Fruit fly (Drosophila melanogaster) whole organism, wandering third instar larva: ENCODE measurements around the gene CG12024.

Experiments used
- Abd-B ChIP-seq: fragments of >200 bp; optimal IDR thresholded peaks from 2 replicates; lab custom pipeline; 2017; ENCODE audit warnings: missing biosample characterization, missing genetic modification characterization
- CG9705 ChIP-seq: fragments of 200-800 bp; sonication (Bioruptor generic); optimal IDR thresholded peaks from 2 replicates; lab custom pipeline; 2018; ENCODE audit warnings: missing biosample characterization, mild to moderate bottlenecking, missing genetic modification characterization
- Mio ChIP-seq: sonication (Bioruptor generic); optimal IDR thresholded peaks from 2 replicates; lab custom pipeline; 2016; ENCODE audit warnings: missing biosample characterization, missing genetic modification characterization
- Myc ChIP-seq: fragments of >200 bp; optimal IDR thresholded peaks from 2 replicates; lab custom pipeline; 2017
- Sp1 ChIP-seq: fragments of 200-800 bp; sonication (Bioruptor generic); optimal IDR thresholded peaks from 3 replicates; lab custom pipeline; 2019; ENCODE audit warnings: missing biosample characterization, mild to moderate bottlenecking, missing genetic modification characterization, moderate library complexity
- h ChIP-seq: fragments of 200-800 bp; sonication (Bioruptor generic); optimal IDR thresholded peaks from 3 replicates; lab custom pipeline; 2016; ENCODE audit warnings: missing biosample characterization, mild to moderate bottlenecking, missing genetic modification characterization
- psq ChIP-seq: fragments of 200-800 bp; sonication (Bioruptor generic); optimal IDR thresholded peaks from 3 replicates; lab custom pipeline; 2017; ENCODE audit warnings: missing biosample characterization, mild to moderate bottlenecking, missing genetic modification characterization, moderate library complexity
- usp ChIP-seq: fragments of >200 bp; optimal IDR thresholded peaks from 2 replicates; lab custom pipeline; 2017; ENCODE audit warnings: missing biosample characterization, missing genetic modification characterization
- woc ChIP-seq: sonication (Bioruptor generic); optimal IDR thresholded peaks from 2 replicates; lab custom pipeline; 2016; ENCODE audit warnings: missing biosample characterization, mild to moderate bottlenecking, missing genetic modification characterization

- TF ChIP-seq woc (GFP tag; lab: Kevin White, UChicago), result no peak
- TF ChIP-seq CG9705 (GFP tag; lab: Kevin White, UChicago), result no peak
- no peak for TF ChIP-seq Abd-B (GFP tag; lab: Kevin White, UChicago)
- TF ChIP-seq usp (GFP tag; lab: Kevin White, UChicago), result no peak
- no peak for TF ChIP-seq psq (GFP tag; lab: Kevin White, UChicago)
- TF ChIP-seq Mio, result no peak
- TF ChIP-seq Sp1 (GFP tag; lab: Kevin White, UChicago), result no peak
- no peak for TF ChIP-seq Myc (lab: Kevin White, UChicago)
- no peak for TF ChIP-seq h (GFP tag; lab: Kevin White, UChicago)
Observed at dm6 chr3L:1817405-1817804, 39.6 kb upstream of the CG12024 start.
